Worm (Caenorhabditis elegans): Measurements from ENCODE around the gene srbc-6.

Gene srbc-6

ce11 chrV:3163143-3163542 is 6.8 kb upstream of the srbc-6 start (continued):
- no peak for TF ChIP-seq R02D3.7 (tag; optimal IDR thresholded peaks at IDR 0.05)
- TF ChIP-seq hif-1 (tag; optimal IDR thresholded peaks at IDR 0.05): no peak
- no peak for TF ChIP-seq mep-1 (tag; optimal IDR thresholded peaks at IDR 0.05)
- TF ChIP-seq aha-1 (tag): no peak
- TF ChIP-seq nhr-77 (tag; optimal IDR thresholded peaks at IDR 0.05): no peak
- TF ChIP-seq unc-130 (GFP tag; optimal IDR thresholded peaks at IDR 0.05): peak; percentile 28
- TF ChIP-seq ama-1 (optimal IDR thresholded peaks at IDR 0.05): no peak
- peak; percentile 80 for TF ChIP-seq egl-43 (GFP tag; IDR thresholded peaks at IDR 0.05)
- TF ChIP-seq ztf-7 (tag; optimal IDR thresholded peaks at IDR 0.05): no peak
- TF ChIP-seq F10B5.3 (tag; optimal IDR thresholded peaks at IDR 0.05): no peak
- no peak for TF ChIP-seq unc-39 (tag; optimal IDR thresholded peaks at IDR 0.05)
- TF ChIP-seq snpc-1.2 (GFP tag; IDR thresholded peaks at IDR 0.05): peak; percentile 86
- TF ChIP-seq fos-1 (tag; optimal IDR thresholded peaks at IDR 0.05): no peak
- no peak for TF ChIP-seq egl-27 (tag; optimal IDR thresholded peaks at IDR 0.05)
- TF ChIP-seq nhr-42 (GFP tag; IDR thresholded peaks at IDR 0.05): no peak
- no peak for TF ChIP-seq aly-2 (tag; optimal IDR thresholded peaks at IDR 0.05)
- no peak for TF ChIP-seq lin-13 (GFP tag; optimal IDR thresholded peaks at IDR 0.05)
- peak in 1 of 2 experiments; percentile 44 for TF ChIP-seq unc-62 (GFP tag; optimal IDR thresholded peaks at IDR 0.05 in 1 of 2)
- TF ChIP-seq unc-62 (tag; optimal IDR thresholded peaks at IDR 0.05): no peak
- TF ChIP-seq Y75B8A.6 (GFP tag; IDR thresholded peaks at IDR 0.05): 0 out of 2 replicates have a peak, but pooled peaks have one; percentile 14
- no peak for TF ChIP-seq F37D6.2 (tag; optimal IDR thresholded peaks at IDR 0.05)
- no peak for TF ChIP-seq saeg-2 (GFP tag; IDR thresholded peaks at IDR 0.05)
- no peak for TF ChIP-seq T20F7.1 (GFP tag; optimal IDR thresholded peaks at IDR 0.05)
- TF ChIP-seq spr-3 (GFP tag; optimal IDR thresholded peaks at IDR 0.05): no peak
- no peak for TF ChIP-seq nhr-25 (tag; optimal IDR thresholded peaks at IDR 0.05; ENCODE audit: borderline replicate concordance, insufficient read depth)
- no peak for TF ChIP-seq daf-19 (GFP tag; conservative IDR thresholded peaks at IDR 0.05)
- no peak for TF ChIP-seq nhr-10 (tag; optimal IDR thresholded peaks at IDR 0.05)
- no peak for TF ChIP-seq daf-16 (GFP tag; optimal IDR thresholded peaks at IDR 0.05)
- TF ChIP-seq daf-16 (tag; optimal IDR thresholded peaks at IDR 0.05): no peak
- TF ChIP-seq dmd-9 (GFP tag; IDR thresholded peaks at IDR 0.05): 0 out of 2 replicates have a peak, but pooled peaks have one; percentile 23
- no peak for TF ChIP-seq daf-12 (tag; optimal IDR thresholded peaks at IDR 0.05)
- no peak for TF ChIP-seq mes-2 (tag; optimal IDR thresholded peaks at IDR 0.05; ENCODE audit: poor library complexity, severe bottlenecking)
- TF ChIP-seq D1046.2 (GFP tag; IDR thresholded peaks at IDR 0.05): peak; percentile 58; the same call in 1 of the 2 replicates
- no peak for TF ChIP-seq duxl-1 (tag; optimal IDR thresholded peaks at IDR 0.05; ENCODE audit: poor library complexity)
- no peak for TF ChIP-seq spr-1 (tag; optimal IDR thresholded peaks at IDR 0.05)
- TF ChIP-seq hmg-1.1 (GFP tag; IDR thresholded peaks at IDR 0.05): no peak
- no peak for TF ChIP-seq fkh-10 (GFP tag; optimal IDR thresholded peaks at IDR 0.05)
- TF ChIP-seq lin-29 (GFP tag; IDR thresholded peaks at IDR 0.05): no peak
- TF ChIP-seq lim-7 (GFP tag; IDR thresholded peaks at IDR 0.05): peak; percentile 62; the same call in 1 of the 2 replicates
- TF ChIP-seq vab-7 (GFP tag; IDR thresholded peaks at IDR 0.05): peak; percentile 63
- no peak for TF ChIP-seq nhr-111 (GFP tag; optimal IDR thresholded peaks at IDR 0.05)
- TF ChIP-seq snpc-4 (tag; optimal IDR thresholded peaks at IDR 0.05): no peak
- no peak for TF ChIP-seq mxl-2 (GFP tag; conservative IDR thresholded peaks at IDR 0.05)
- no peak for TF ChIP-seq zfp-2 (tag; optimal IDR thresholded peaks at IDR 0.05)
- TF ChIP-seq pqm-1 (tag; optimal IDR thresholded peaks at IDR 0.05): no peak
- no peak for TF ChIP-seq jun-1 (tag; optimal IDR thresholded peaks at IDR 0.05)
- peak in 1 of 2 experiments; percentile 31; a peak in 1 of 4 replicates for TF ChIP-seq madf-5 (GFP tag; IDR thresholded peaks at IDR 0.05)
- no peak for TF ChIP-seq mxl-3 (GFP tag; optimal IDR thresholded peaks at IDR 0.05)
- no peak for TF ChIP-seq nhr-237 (tag; optimal IDR thresholded peaks at IDR 0.05)
- no peak for TF ChIP-seq zfp-3 (GFP tag; conservative IDR thresholded peaks at IDR 0.05)
- TF ChIP-seq sdz-12 (GFP tag; optimal IDR thresholded peaks at IDR 0.05): no peak
- TF ChIP-seq ceh-20 (GFP tag; IDR thresholded peaks at IDR 0.05): no peak
- no peak for TF ChIP-seq ceh-82 (tag; optimal IDR thresholded peaks at IDR 0.05)
